Fruit fly (Drosophila melanogaster) whole organism, embryonic: ENCODE measurements around the gene CG45428.

Experiments
- Abd-B ChIP-seq: fragments of 200-800 bp; sonication (Bioruptor generic); optimal IDR thresholded peaks from 2 replicates; lab custom pipeline; 2018; ENCODE audit warnings: missing biosample characterization, mild to moderate bottlenecking, missing genetic modification characterization, moderate library complexity
- Bdp1 ChIP-seq: fragments of 200-800 bp; sonication (Bioruptor generic); optimal IDR thresholded peaks from 3 replicates; lab custom pipeline; 2016; ENCODE audit warnings: missing biosample characterization, missing genetic modification characterization
- Bgb ChIP-seq: fragments of 200-800 bp; sonication (Bioruptor generic); IDR thresholded peaks from 2 replicates; pipeline ENCODE4 v1.3.6; 2022; ENCODE audit warnings: missing biosample characterization, missing genetic modification characterization; ENCODE audit not compliant: partially characterized antibody
- Blimp-1 ChIP-seq: fragments of 200-800 bp; sonication (Bioruptor generic); optimal IDR thresholded peaks from 3 replicates; lab custom pipeline; 2018; ENCODE audit warnings: missing biosample characterization, missing genetic modification characterization, mild to moderate bottlenecking, moderate library complexity, missing genetic modification reagents
- CG10147 ChIP-seq: fragments of 200-800 bp; sonication (Bioruptor generic); optimal IDR thresholded peaks from 2 replicates; lab custom pipeline; 2019; ENCODE audit warnings: missing biosample characterization, mild to moderate bottlenecking, missing genetic modification characterization, moderate library complexity
- CG11560 ChIP-seq: fragments of 200-800 bp; sonication (Bioruptor generic); IDR thresholded peaks from 3 replicates; pipeline ENCODE4 v1.3.6; 2022; ENCODE audit warnings: missing biosample characterization, missing genetic modification characterization
- CG17385 ChIP-seq: fragments of 200-800 bp; sonication (Bioruptor generic); optimal IDR thresholded peaks from 3 replicates; lab custom pipeline; 2018; ENCODE audit warnings: missing biosample characterization, mild to moderate bottlenecking, missing genetic modification characterization
- CG2129 ChIP-seq: fragments of 200-800 bp; sonication (Bioruptor generic); IDR thresholded peaks from 2 replicates; pipeline ENCODE4 v1.3.6; 2022; ENCODE audit warnings: missing biosample characterization, missing genetic modification characterization; ENCODE audit not compliant: partially characterized antibody
- CG31388 ChIP-seq: fragments of 200-800 bp; sonication (Bioruptor generic); optimal IDR thresholded peaks from 2 replicates; lab custom pipeline; 2016; ENCODE audit warnings: missing biosample characterization, missing genetic modification characterization
- CG42726 ChIP-seq: fragments of 200-800 bp; sonication (Bioruptor generic); IDR thresholded peaks from 2 replicates; pipeline ENCODE4 v1.3.6; 2022; ENCODE audit warnings: missing biosample characterization, missing genetic modification characterization; ENCODE audit not compliant: partially characterized antibody
- CG4617 ChIP-seq: fragments of 200-800 bp; sonication (Bioruptor generic); optimal IDR thresholded peaks from 3 replicates; lab custom pipeline; 2016; ENCODE audit warnings: missing biosample characterization, missing genetic modification characterization, borderline replicate concordance
- CG4730 ChIP-seq: fragments of 200-800 bp; sonication (Bioruptor generic); IDR thresholded peaks from 2 replicates; pipeline ENCODE4 v1.3.6; 2022; ENCODE audit warnings: missing biosample characterization, missing genetic modification characterization
- CG4820 ChIP-seq: fragments of 200-800 bp; sonication (Bioruptor generic); optimal IDR thresholded peaks from 3 replicates; lab custom pipeline; 2016; ENCODE audit warnings: missing biosample characterization, missing genetic modification characterization
- CG6765 ChIP-seq: fragments of 200-800 bp; sonication (Bioruptor generic); optimal IDR thresholded peaks from 3 replicates; lab custom pipeline; 2017; ENCODE audit warnings: missing biosample characterization, mild to moderate bottlenecking, missing genetic modification characterization
- CG9437 ChIP-seq: fragments of 200-800 bp; sonication (Bioruptor generic); optimal IDR thresholded peaks from 2 replicates; lab custom pipeline; 2018; ENCODE audit warnings: missing biosample characterization, mild to moderate bottlenecking, missing genetic modification characterization
- D ChIP-seq, 2 experiments: fragments of 200-800 bp in 1 of 2; fragments of >200 bp in 1 of 2; sonication (Bioruptor generic) in 1 of 2; optimal IDR thresholded peaks; 2 replicates in 1 of 2; 3 replicates in 1 of 2; lab custom pipeline; 2017; ENCODE audit warnings: mild to moderate bottlenecking in 1 of 2, missing biosample characterization in 1 of 2, missing genetic modification characterization in 1 of 2, missing genetic modification reagents in 1 of 2
- Deaf1 ChIP-seq: fragments of 200-800 bp; optimal IDR thresholded peaks from 3 replicates; lab custom pipeline; 2019; ENCODE audit warnings: missing biosample characterization, mild to moderate bottlenecking, missing genetic modification characterization, moderate library complexity
- Dek ChIP-seq: fragments of 200-800 bp; sonication (Bioruptor generic); optimal IDR thresholded peaks from 3 replicates; lab custom pipeline; 2019; ENCODE audit warnings: missing biosample characterization, mild to moderate bottlenecking, missing genetic modification characterization, moderate library complexity
- Dip3 ChIP-seq: fragments of 200-800 bp; sonication (Bioruptor generic); optimal IDR thresholded peaks from 3 replicates; lab custom pipeline; 2016; ENCODE audit warnings: missing biosample characterization, missing genetic modification characterization
- Dref ChIP-seq: fragments of 200-800 bp; sonication (Bioruptor generic); IDR thresholded peaks from 2 replicates; pipeline ENCODE4 v1.3.6; 2022; ENCODE audit warnings: missing biosample characterization, missing genetic modification characterization
- ERR ChIP-seq: fragments of 200-800 bp; sonication (Bioruptor generic); optimal IDR thresholded peaks from 2 replicates; lab custom pipeline; 2016; ENCODE audit warnings: missing biosample characterization, missing genetic modification characterization
- Ets65A ChIP-seq: fragments of 200-800 bp; sonication (Bioruptor generic); peaks from one replicate; lab custom pipeline; 2016; ENCODE audit warnings: missing biosample characterization, missing genetic modification characterization
- Gug ChIP-seq: fragments of 200-800 bp; sonication (Bioruptor generic); IDR thresholded peaks from 4 replicates; pipeline ENCODE4 v1.3.6; 2022; ENCODE audit warnings: missing biosample characterization, missing genetic modification characterization
- HHEX ChIP-seq: fragments of 200-800 bp; sonication (Bioruptor generic); optimal IDR thresholded peaks from 3 replicates; lab custom pipeline; 2017; ENCODE audit warnings: missing biosample characterization, mild to moderate bottlenecking, missing genetic modification characterization, missing genetic modification reagents
- Hey ChIP-seq: fragments of 200-800 bp; sonication (Bioruptor generic); optimal IDR thresholded peaks from 3 replicates; lab custom pipeline; 2018; ENCODE audit warnings: missing biosample characterization, mild to moderate bottlenecking, missing genetic modification characterization
- MESR4 ChIP-seq: fragments of 200-800 bp; sonication (Bioruptor generic); optimal IDR thresholded peaks from 2 replicates; lab custom pipeline; 2018; ENCODE audit warnings: missing biosample characterization, mild to moderate bottlenecking, missing genetic modification characterization, moderate library complexity
- PHDP ChIP-seq: fragments of 200-800 bp; sonication (Bioruptor generic); optimal IDR thresholded peaks from 3 replicates; lab custom pipeline; 2018; ENCODE audit warnings: missing biosample characterization, mild to moderate bottlenecking, missing genetic modification characterization, moderate library complexity
- TFAM ChIP-seq: fragments of 200-800 bp; sonication (Bioruptor generic); optimal IDR thresholded peaks from 2 replicates; lab custom pipeline; 2017; ENCODE audit warnings: missing biosample characterization, missing genetic modification characterization, inconsistent platforms
- Trl ChIP-seq, 3 experiments: fragments of >200 bp in 2 of 3; fragments of 200-800 bp in 1 of 3; sonication (Bioruptor generic) in 1 of 3; optimal IDR thresholded peaks; 2 replicates in 1 of 3; 3 replicates in 2 of 3; lab custom pipeline; 2016 to 2017; ENCODE audit warnings: missing biosample characterization in 1 of 3, missing genetic modification characterization in 1 of 3
- Usf ChIP-seq: fragments of 200-800 bp; sonication (Bioruptor generic); optimal IDR thresholded peaks from 2 replicates; lab custom pipeline; 2017; ENCODE audit warnings: missing genotype, missing biosample characterization, missing genetic modification characterization
- ac ChIP-seq: fragments of 200-800 bp; sonication (Bioruptor generic); optimal IDR thresholded peaks from 3 replicates; lab custom pipeline; 2017; ENCODE audit warnings: missing biosample characterization, mild to moderate bottlenecking, missing genetic modification characterization
- al ChIP-seq: fragments of 200-800 bp; sonication (Bioruptor generic); IDR thresholded peaks from 2 replicates; pipeline ENCODE4 v1.3.6; 2022; ENCODE audit warnings: missing biosample characterization, missing genetic modification characterization
- az2 ChIP-seq: fragments of 200-800 bp; sonication (Bioruptor generic); optimal IDR thresholded peaks from 3 replicates; lab custom pipeline; 2016; ENCODE audit warnings: missing biosample characterization, missing genetic modification characterization
- ci ChIP-seq: fragments of 200-800 bp; sonication (Bioruptor generic); IDR thresholded peaks from 3 replicates; pipeline ENCODE4 v1.3.6; 2022; ENCODE audit warnings: missing biosample characterization, missing genetic modification characterization
- crp ChIP-seq, 2 experiments: fragments of 200-800 bp; sonication (Bioruptor generic); optimal IDR thresholded peaks; 2 replicates in 1 of 2; 3 replicates in 1 of 2; lab custom pipeline; 2017; ENCODE audit warnings: missing biosample characterization in 2 of 2, missing genetic modification characterization in 2 of 2, mild to moderate bottlenecking in 1 of 2, moderate library complexity in 1 of 2
- emc ChIP-seq: fragments of 200-800 bp; sonication (Bioruptor generic); optimal IDR thresholded peaks from 2 replicates; lab custom pipeline; 2016; ENCODE audit warnings: missing biosample characterization, missing genetic modification characterization
- gce ChIP-seq: fragments of 200-800 bp; sonication (Bioruptor generic); IDR thresholded peaks from 3 replicates; pipeline ENCODE4 v1.3.6; 2022; ENCODE audit warnings: missing biosample characterization, missing genetic modification characterization
- gsb-n ChIP-seq: fragments of 200-800 bp; sonication (Bioruptor generic); optimal IDR thresholded peaks from 3 replicates; lab custom pipeline; 2018; ENCODE audit warnings: missing biosample characterization, mild to moderate bottlenecking, missing genetic modification characterization
- mirr ChIP-seq: fragments of 200-800 bp; sonication (Bioruptor generic); optimal IDR thresholded peaks from 3 replicates; lab custom pipeline; 2018; ENCODE audit warnings: missing biosample characterization, mild to moderate bottlenecking, missing genetic modification characterization
- onecut ChIP-seq: fragments of 200-800 bp; sonication (Bioruptor generic); IDR thresholded peaks from 2 replicates; pipeline ENCODE4 v1.3.6; 2022; ENCODE audit warnings: missing biosample characterization, missing genetic modification characterization
- phol ChIP-seq: fragments of 200-800 bp; sonication (Bioruptor generic); optimal IDR thresholded peaks from 3 replicates; lab custom pipeline; 2018; ENCODE audit warnings: missing biosample characterization, mild to moderate bottlenecking, missing genetic modification characterization, moderate library complexity
- psq ChIP-seq: fragments of 200-800 bp; sonication (Bioruptor generic); optimal IDR thresholded peaks from 2 replicates; lab custom pipeline; 2017; ENCODE audit warnings: missing biosample characterization, missing genetic modification characterization
- sc ChIP-seq, 3 experiments: fragments of >200 bp in 2 of 3; fragments of 200-800 bp in 1 of 3; sonication (Bioruptor generic) in 1 of 3; optimal IDR thresholded peaks; 2 replicates in 2 of 3; 3 replicates in 1 of 3; lab custom pipeline; 2017; ENCODE audit warnings: mild to moderate bottlenecking in 1 of 3, missing biosample characterization in 1 of 3, missing genetic modification characterization in 1 of 3, missing genetic modification reagents in 1 of 3
- sens ChIP-seq: fragments of 200-800 bp; sonication (Bioruptor generic); peaks from one replicate; lab custom pipeline; 2016; ENCODE audit warnings: missing biosample characterization, missing genetic modification characterization
- seq ChIP-seq: fragments of 200-800 bp; sonication (Bioruptor generic); IDR thresholded peaks from 2 replicates; pipeline ENCODE4 v1.3.6; 2022; ENCODE audit warnings: missing biosample characterization, missing genetic modification characterization
- sna ChIP-seq: fragments of 200-800 bp; sonication (Bioruptor generic); IDR thresholded peaks from 2 replicates; pipeline ENCODE4 v1.3.6; 2022; ENCODE audit warnings: missing biosample characterization, missing genetic modification characterization; ENCODE audit not compliant: partially characterized antibody
- stwl ChIP-seq: fragments of 200-800 bp; sonication (Bioruptor generic); optimal IDR thresholded peaks from 3 replicates; lab custom pipeline; 2018; ENCODE audit warnings: missing biosample characterization, mild to moderate bottlenecking, missing genetic modification characterization, moderate library complexity

CG45428 gene

dm6 chr3L:22864254-22865060 lies 27.6 kb upstream of the CG45428 start, which contains the start of gene CG33170 (continued):
- no peak for TF ChIP-seq CG4820
- TF ChIP-seq Trl (optimal IDR thresholded peaks at IDR 0.05; lab: Kevin White, UChicago) = peak; percentile 20 to 25
- TF ChIP-seq Trl (GFP tag; optimal IDR thresholded peaks at IDR 0.05; lab: Kevin White, UChicago) = no peak
- TF ChIP-seq phol (tag; lab: Kevin White, UChicago) = peak; percentile 9
- no peak for TF ChIP-seq gsb-n (tag; lab: Kevin White, UChicago)
- TF ChIP-seq ci (GFP tag; lab: Robert Waterston, UW) = 0 out of 3 replicates have a peak, but pooled peaks have one; percentile 68
- no peak for TF ChIP-seq Abd-B (GFP tag; lab: Kevin White, UChicago)
- no peak for TF ChIP-seq D (optimal IDR thresholded peaks at IDR 0.05; lab: Kevin White, UChicago)
- no peak for TF ChIP-seq D (GFP tag; optimal IDR thresholded peaks at IDR 0.05; lab: Kevin White, UChicago)
- TF ChIP-seq Dref (GFP tag; lab: Robert Waterston, UW) = no peak
- no peak for TF ChIP-seq CG10147 (GFP tag; lab: Kevin White, UChicago)
- TF ChIP-seq MESR4 (GFP tag; lab: Kevin White, UChicago) = no peak
- no peak for TF ChIP-seq sc (optimal IDR thresholded peaks at IDR 0.05; lab: Kevin White, UChicago)
- TF ChIP-seq sc (GFP tag; optimal IDR thresholded peaks at IDR 0.05; lab: Kevin White, UChicago) = peak; percentile 22
- TF ChIP-seq mirr (GFP tag; lab: Kevin White, UChicago) = no peak
- TF ChIP-seq CG17385 = no peak
- peak; percentile 82 for TF ChIP-seq Ets65A
- TF ChIP-seq Bgb = peak; percentile 42; the same call in 1 of the 2 replicates
- no peak for TF ChIP-seq Usf
- peak; percentile 80 for TF ChIP-seq sens (GFP tag; lab: Kevin White, UChicago)
- peak; percentile 93 for TF ChIP-seq Deaf1
- no peak for TF ChIP-seq CG9437 (GFP tag; lab: Kevin White, UChicago)
- TF ChIP-seq az2 = no peak
- no peak for TF ChIP-seq sna (GFP tag; lab: Robert Waterston, UW)
- TF ChIP-seq al (GFP tag; lab: Robert Waterston, UW) = no peak
- TF ChIP-seq CG2129 = no peak
- TF ChIP-seq onecut (GFP tag; lab: Robert Waterston, UW) = peak; percentile 41; the same call in 1 of the 2 replicates
- no peak for TF ChIP-seq CG4730
- no peak for TF ChIP-seq CG11560
- peak; percentile 1 for TF ChIP-seq Dip3
- TF ChIP-seq Hey (tag; lab: Kevin White, UChicago) = no peak
- TF ChIP-seq crp (GFP tag; optimal IDR thresholded peaks at IDR 0.05; lab: Kevin White, UChicago) = peak in 1 of 2 experiments; percentile 84
- no peak for TF ChIP-seq Bdp1
- peak; percentile 11 for TF ChIP-seq stwl
- TF ChIP-seq ERR (GFP tag; lab: Kevin White, UChicago) = no peak
- no peak for TF ChIP-seq ac (GFP tag; lab: Kevin White, UChicago)
- TF ChIP-seq HHEX = no peak
- no peak for TF ChIP-seq psq (GFP tag; lab: Kevin White, UChicago)
- TF ChIP-seq seq (GFP tag; lab: Robert Waterston, UW) = peak; percentile 41; the same call in 1 of the 2 replicates
- no peak for TF ChIP-seq TFAM
- no peak for TF ChIP-seq CG31388 (GFP tag; lab: Kevin White, UChicago)
- TF ChIP-seq CG6765 = peak; percentile 12
- no peak for TF ChIP-seq CG4617 (GFP tag; lab: Kevin White, UChicago)
- TF ChIP-seq gce = no peak
- TF ChIP-seq CG42726 (GFP tag; lab: Robert Waterston, UW) = no peak
- no peak for TF ChIP-seq emc (GFP tag; lab: Kevin White, UChicago)
- TF ChIP-seq PHDP (tag; lab: Kevin White, UChicago) = no peak
- TF ChIP-seq Dek = no peak
- no peak for TF ChIP-seq Gug (GFP tag; lab: Robert Waterston, UW)
- no peak for TF ChIP-seq Blimp-1
